Worm (Caenorhabditis elegans) whole organism, L3 larva: ENCODE results near the gene T07D3.9.

ENCODE experiments used
- R02D3.7 ChIP-seq: fragments of 150-350 bp; optimal IDR thresholded peaks from 2 replicates; lab custom pipeline; 2014; ENCODE audit warnings: missing biosample characterization, missing genetic modification characterization
- ZK546.5 ChIP-seq: sonication (generic microtip); optimal IDR thresholded peaks from 2 replicates; lab custom pipeline; 2017; ENCODE audit warnings: missing biosample characterization, missing genetic modification characterization
- aly-2 ChIP-seq: fragments of 150-350 bp; optimal IDR thresholded peaks from 2 replicates; lab custom pipeline; 2014; ENCODE audit warnings: missing biosample characterization, missing genetic modification characterization
- ceh-82 ChIP-seq: fragments of 150-350 bp; optimal IDR thresholded peaks from 2 replicates; lab custom pipeline; 2014; ENCODE audit warnings: missing biosample characterization, missing genetic modification characterization
- ceh-9 ChIP-seq: sonication (generic microtip); optimal IDR thresholded peaks from 2 replicates; lab custom pipeline; 2018; ENCODE audit warnings: missing biosample characterization, missing genetic modification characterization
- egl-27 ChIP-seq: sonication (generic microtip); optimal IDR thresholded peaks from 4 replicates; lab custom pipeline; 2017; ENCODE audit warnings: missing biosample characterization, missing genetic modification reagents, missing genetic modification characterization
- egl-5 ChIP-seq: fragments of 150-350 bp; optimal IDR thresholded peaks from 2 replicates; lab custom pipeline; 2017; ENCODE audit warnings: missing biosample characterization, missing genetic modification reagents, missing genetic modification characterization, inconsistent platforms
- elt-1 ChIP-seq: fragments of 150-350 bp; optimal IDR thresholded peaks from 2 replicates; lab custom pipeline; 2014; ENCODE audit warnings: missing biosample characterization, missing genetic modification characterization
- elt-2 ChIP-seq: sonication (generic microtip); optimal IDR thresholded peaks from 2 replicates; lab custom pipeline; 2016; ENCODE audit warnings: missing genetic modification reagents, mild to moderate bottlenecking, missing genetic modification characterization, missing compliant biosample characterization
- elt-3 ChIP-seq, 3 experiments: fragments of 150-350 bp in 1 of 3; sonication (generic microtip) in 2 of 3; optimal IDR thresholded peaks; 2 replicates in 2 of 3; 4 replicates in 1 of 3; lab custom pipeline; 2014 to 2017; ENCODE audit warnings: missing biosample characterization in 3 of 3, missing genetic modification characterization in 3 of 3
- eor-1 ChIP-seq, 2 experiments: fragments of 150-350 bp; optimal IDR thresholded peaks; 2 replicates each; lab custom pipeline; 2014 to 2018; ENCODE audit warnings: missing biosample characterization in 2 of 2, missing genetic modification characterization in 2 of 2
- fkh-10 ChIP-seq: sonication (generic microtip); optimal IDR thresholded peaks from 2 replicates; lab custom pipeline; 2017; ENCODE audit warnings: missing biosample characterization, missing genetic modification reagents, missing genetic modification characterization
- fkh-2 ChIP-seq: fragments of 150-350 bp; optimal IDR thresholded peaks from 2 replicates; lab custom pipeline; 2014; ENCODE audit warnings: missing biosample characterization, missing genetic modification reagents, missing genetic modification characterization
- fos-1 ChIP-seq: fragments of 150-350 bp; optimal IDR thresholded peaks from 2 replicates; lab custom pipeline; 2014; ENCODE audit warnings: missing biosample characterization, missing genetic modification characterization
- hmg-11 ChIP-seq: sonication (generic microtip); optimal IDR thresholded peaks from 2 replicates; lab custom pipeline; 2016; ENCODE audit warnings: missing genetic modification characterization, missing compliant biosample characterization
- jun-1 ChIP-seq: fragments of 150-350 bp; optimal IDR thresholded peaks from 2 replicates; lab custom pipeline; 2014; ENCODE audit warnings: missing biosample characterization, missing genetic modification reagents, missing genetic modification characterization
- lin-15B ChIP-seq: fragments of 150-350 bp; optimal IDR thresholded peaks from 2 replicates; lab custom pipeline; 2014; ENCODE audit warnings: missing biosample characterization, missing genetic modification characterization
- lsy-12 ChIP-seq: sonication (generic microtip); optimal IDR thresholded peaks from 2 replicates; lab custom pipeline; 2016; ENCODE audit warnings: mild to moderate bottlenecking, missing genetic modification characterization, missing compliant biosample characterization
- mdl-1 ChIP-seq: fragments of 150-350 bp; optimal IDR thresholded peaks from 2 replicates; lab custom pipeline; 2014; ENCODE audit warnings: missing biosample characterization, missing genetic modification characterization
- nhr-11 ChIP-seq: fragments of 150-350 bp; optimal IDR thresholded peaks from 2 replicates; lab custom pipeline; 2014; ENCODE audit warnings: missing biosample characterization, missing genetic modification characterization
- nhr-237 ChIP-seq: fragments of 150-350 bp; optimal IDR thresholded peaks from 2 replicates; lab custom pipeline; 2014; ENCODE audit warnings: missing biosample characterization, missing genetic modification characterization
- nhr-25 ChIP-seq: sonication (generic microtip); optimal IDR thresholded peaks from 2 replicates; lab custom pipeline; 2017; ENCODE audit warnings: missing biosample characterization, missing genetic modification characterization
- nhr-28 ChIP-seq: fragments of 150-350 bp; optimal IDR thresholded peaks from 2 replicates; lab custom pipeline; 2014; ENCODE audit warnings: missing biosample characterization, missing genetic modification characterization
- nhr-43 ChIP-seq: sonication (generic microtip); optimal IDR thresholded peaks from 2 replicates; lab custom pipeline; 2016; ENCODE audit warnings: mild to moderate bottlenecking, missing genetic modification characterization, missing compliant biosample characterization; ENCODE audit not compliant: poor library complexity, severe bottlenecking
- nhr-67 ChIP-seq: fragments of 150-350 bp; optimal IDR thresholded peaks from 2 replicates; lab custom pipeline; 2014; ENCODE audit warnings: missing biosample characterization, missing genetic modification characterization
- nhr-76 ChIP-seq: fragments of 150-350 bp; sonication (generic microtip); optimal IDR thresholded peaks from 5 replicates; lab custom pipeline; 2014; ENCODE audit warnings: missing biosample characterization, missing genetic modification characterization
- nhr-77 ChIP-seq: fragments of 150-350 bp; optimal IDR thresholded peaks from 2 replicates; lab custom pipeline; 2014; ENCODE audit warnings: missing biosample characterization, missing genetic modification characterization
- pha-4 ChIP-seq: fragments of 150-350 bp; optimal IDR thresholded peaks from 2 replicates; lab custom pipeline; 2014; ENCODE audit warnings: missing biosample characterization, missing genetic modification reagents, missing genetic modification characterization
- pqm-1 ChIP-seq: fragments of 150-350 bp; optimal IDR thresholded peaks from 2 replicates; lab custom pipeline; 2017; ENCODE audit warnings: missing biosample characterization, missing genetic modification characterization, inconsistent platforms
- sea-2 ChIP-seq: fragments of 150-350 bp; sonication (generic microtip); optimal IDR thresholded peaks from 4 replicates; lab custom pipeline; 2014; ENCODE audit warnings: missing biosample characterization, missing genetic modification reagents, missing genetic modification characterization
- skn-1 ChIP-seq: fragments of 150-350 bp; optimal IDR thresholded peaks from 2 replicates; lab custom pipeline; 2014; ENCODE audit warnings: missing biosample characterization, missing genetic modification characterization
- snpc-4 ChIP-seq: fragments of 150-350 bp; optimal IDR thresholded peaks from 2 replicates; lab custom pipeline; 2014; ENCODE audit warnings: missing biosample characterization, missing genetic modification characterization
- tbx-2 ChIP-seq: sonication (generic microtip); optimal IDR thresholded peaks from 2 replicates; lab custom pipeline; 2016; ENCODE audit warnings: mild to moderate bottlenecking, missing genetic modification characterization, missing compliant biosample characterization
- unc-39 ChIP-seq: sonication (generic microtip); optimal IDR thresholded peaks from 4 replicates; lab custom pipeline; 2017; ENCODE audit warnings: missing biosample characterization, missing genetic modification characterization
- unc-62 ChIP-seq: fragments of 150-350 bp; sonication (generic microtip); optimal IDR thresholded peaks from 4 replicates; lab custom pipeline; 2014; ENCODE audit warnings: missing biosample characterization, missing genetic modification reagents, missing genetic modification characterization
- zag-1 ChIP-seq: fragments of 150-350 bp; optimal IDR thresholded peaks from 2 replicates; lab custom pipeline; 2014; ENCODE audit warnings: missing biosample characterization, missing genetic modification characterization
- ztf-11 ChIP-seq: fragments of 150-350 bp; optimal IDR thresholded peaks from 2 replicates; lab custom pipeline; 2014; ENCODE audit warnings: missing biosample characterization, missing genetic modification characterization
- ztf-4 ChIP-seq: fragments of 150-350 bp; optimal IDR thresholded peaks from 2 replicates; lab custom pipeline; 2014; ENCODE audit warnings: missing biosample characterization, missing genetic modification characterization

The T07D3.9 gene

ce11 chrII:915206-915605, 14.5 kb upstream of the T07D3.9 start:
- no peak for TF ChIP-seq sea-2 (GFP tag; lab: Kevin White, UChicago)
- TF ChIP-seq jun-1 (tag; lab: Kevin White, UChicago) = peak; percentile 98
- peak; percentile 49 for TF ChIP-seq fos-1 (tag; lab: Kevin White, UChicago)
- peak; percentile 95 for TF ChIP-seq pha-4 (tag; lab: Kevin White, UChicago)
- TF ChIP-seq ztf-4 (tag; lab: Kevin White, UChicago) = no peak
- TF ChIP-seq elt-2 (tag; lab: Kevin White, UChicago) = peak; percentile 100
- peak; percentile 99 for TF ChIP-seq pqm-1
- TF ChIP-seq fkh-10 (GFP tag; lab: Kevin White, UChicago) = no peak
- TF ChIP-seq ZK546.5 = no peak
- TF ChIP-seq egl-27 = peak; percentile 73
- no peak for TF ChIP-seq egl-5
- no peak for TF ChIP-seq zag-1 (tag; lab: Kevin White, UChicago)
- no peak for TF ChIP-seq ceh-82
- TF ChIP-seq nhr-237 (tag; lab: Kevin White, UChicago) = no peak
- no peak for TF ChIP-seq lsy-12 (tag; lab: Kevin White, UChicago)

- TF ChIP-seq lin-15B (tag; lab: Kevin White, UChicago) (peak; percentile 65), elt-2 (tag; lab: Kevin White, UChicago) (peak; percentile 41), unc-62 (GFP tag; lab: Kevin White, UChicago) (no peak), ceh-82 (no peak), nhr-28 (tag; lab: Kevin White, UChicago) (no peak), snpc-4 (tag; lab: Kevin White, UChicago) (peak; percentile 36)
- TF ChIP-seq, all 47 proteins: peak for 3
These were observed 12.6 kb upstream of the T07D3.9 start, which contains the start of gene fbxc-33 for ce11 chrII:913222-913722. Gene fbxc-33, plus strand, starts transcription at chrII:913672.

- no peak for TF ChIP-seq egl-27
- TF ChIP-seq ceh-9 (tag; lab: Kevin White, UChicago) = no peak
- no peak for TF ChIP-seq nhr-25
- no peak for TF ChIP-seq tbx-2 (tag; lab: Kevin White, UChicago)
- no peak for TF ChIP-seq fos-1 (tag; lab: Kevin White, UChicago)
- TF ChIP-seq R02D3.7 (tag; lab: Kevin White, UChicago) = no peak
- TF ChIP-seq unc-62 (GFP tag; lab: Kevin White, UChicago) = no peak
- TF ChIP-seq ztf-4 (tag; lab: Kevin White, UChicago) = no peak
- TF ChIP-seq nhr-76 = no peak
- TF ChIP-seq ZK546.5 = no peak
- no peak for TF ChIP-seq elt-3 (tag; optimal IDR thresholded peaks at IDR 0.05; lab: Kevin White, UChicago)
- no peak for TF ChIP-seq nhr-43
- TF ChIP-seq snpc-4 (tag; lab: Kevin White, UChicago) = no peak
- no peak for TF ChIP-seq skn-1 (tag; lab: Kevin White, UChicago)
- no peak for TF ChIP-seq egl-5
- no peak for TF ChIP-seq aly-2
- TF ChIP-seq, all 47 proteins: peak for 0
These were observed 11.0 kb upstream of the T07D3.9 start, which contains the start of gene fbxc-31 for ce11 chrII:911680-912079. Gene fbxc-31, plus strand, starts transcription at chrII:911980.

ce11 chrII:909554-909953, 8.8 kb upstream of the T07D3.9 start, which contains the start of the genes fbxc-24 and fbxc-27:
Gene fbxc-24, minus strand, starts transcription at chrII:909654.
Gene fbxc-27, plus strand, starts transcription at chrII:909769.
- TF ChIP-seq nhr-11 (tag; lab: Kevin White, UChicago) = no peak
- no peak for TF ChIP-seq nhr-67 (tag; lab: Kevin White, UChicago)
- no peak for TF ChIP-seq mdl-1
- TF ChIP-seq elt-3 (tag; optimal IDR thresholded peaks at IDR 0.05; lab: Kevin White, UChicago) = no peak
- no peak for TF ChIP-seq fos-1 (tag; lab: Kevin White, UChicago)
- no peak for TF ChIP-seq eor-1 (tag; optimal IDR thresholded peaks at IDR 0.05; lab: Kevin White, UChicago)
- TF ChIP-seq egl-5 = no peak
- TF ChIP-seq ZK546.5 = no peak
- TF ChIP-seq skn-1 (tag; lab: Kevin White, UChicago) = no peak
- no peak for TF ChIP-seq ztf-11 (tag; lab: Kevin White, UChicago)
- TF ChIP-seq aly-2 = no peak
- TF ChIP-seq zag-1 (tag; lab: Kevin White, UChicago) = no peak
- TF ChIP-seq elt-1 (tag; lab: Kevin White, UChicago) = no peak
- TF ChIP-seq lsy-12 (tag; lab: Kevin White, UChicago) = no peak
- TF ChIP-seq nhr-28 (tag; lab: Kevin White, UChicago) = no peak

ce11 chrII:905335-905734, 4.6 kb upstream of the T07D3.9 start:
- no peak for TF ChIP-seq nhr-67 (tag; lab: Kevin White, UChicago)
- no peak for TF ChIP-seq ceh-82
- no peak for TF ChIP-seq nhr-76
- no peak for TF ChIP-seq fkh-2 (tag; lab: Kevin White, UChicago)
- no peak for TF ChIP-seq hmg-11 (tag; lab: Kevin White, UChicago)
- peak; percentile 13 for TF ChIP-seq snpc-4 (tag; lab: Kevin White, UChicago)
- no peak for TF ChIP-seq nhr-77 (tag; lab: Kevin White, UChicago)
- TF ChIP-seq egl-27 = no peak
- TF ChIP-seq unc-39 = no peak
